Worm (Caenorhabditis elegans): ENCODE data around the gene C47E8.4.

- TF ChIP-seq zag-1 (tag; optimal IDR thresholded peaks at IDR 0.05) (no peak), unc-39 (tag; optimal IDR thresholded peaks at IDR 0.05) (no peak), nhr-77 (tag; optimal IDR thresholded peaks at IDR 0.05) (no peak), nhr-12 (tag; optimal IDR thresholded peaks at IDR 0.05) (no peak), ztf-4 (tag; optimal IDR thresholded peaks at IDR 0.05) (no peak), ama-1 (optimal IDR thresholded peaks at IDR 0.05) (no peak), unc-62 (GFP tag; optimal IDR thresholded peaks at IDR 0.05) (no peak)
Observed at ce11 chrV:14728754-14729153, 43.5 kb upstream of the C47E8.4 start, which contains the start of gene Y50E8A.2.

Measured in whole organism, L2 larva.